Worm (Caenorhabditis elegans): Measurements from ENCODE around the gene C02E7.8.

DNA sequence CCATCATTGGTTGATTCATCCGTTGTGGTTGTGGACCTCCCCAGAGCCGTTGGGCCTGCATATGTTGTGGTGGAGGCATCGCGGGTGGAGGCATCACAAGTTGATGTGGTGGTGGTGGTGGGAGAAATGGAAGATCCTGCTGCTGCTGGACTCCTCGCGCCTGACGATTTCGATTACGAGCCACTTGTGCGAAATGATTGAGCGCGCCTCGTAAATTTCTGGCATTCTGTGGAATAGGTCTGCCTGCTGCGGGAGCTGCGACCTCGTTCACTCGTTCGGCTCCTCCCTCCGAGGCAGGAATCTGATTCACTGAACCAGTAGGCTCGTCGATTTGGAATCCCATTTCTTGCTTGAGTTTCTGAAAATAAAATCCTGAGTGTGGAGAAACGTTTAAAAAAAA is 40.1 kb upstream of the C02E7.8 start:
- TF ChIP-seq unc-130 (tag; optimal IDR thresholded peaks at IDR 0.05) (no peak), efl-3 (GFP tag; optimal IDR thresholded peaks at IDR 0.05) (no peak), pqm-1 (tag; optimal IDR thresholded peaks at IDR 0.05) (no peak), nhr-12 (tag; optimal IDR thresholded peaks at IDR 0.05) (no peak), hpl-2 (GFP tag; optimal IDR thresholded peaks at IDR 0.05) (no peak), elt-3 (tag; optimal IDR thresholded peaks at IDR 0.05) (no peak), nhr-237 (tag; optimal IDR thresholded peaks at IDR 0.05) (no peak), nhr-11 (tag; optimal IDR thresholded peaks at IDR 0.05) (no peak), lin-39 (tag; optimal IDR thresholded peaks at IDR 0.05) (no peak), ceh-82 (tag; optimal IDR thresholded peaks at IDR 0.05) (no peak), nhr-76 (tag; optimal IDR thresholded peaks at IDR 0.05) (no peak), mdl-1 (tag; optimal IDR thresholded peaks at IDR 0.05) (no peak)
